Worm (Caenorhabditis elegans): ENCODE data around the gene wdr-20.

DNA sequence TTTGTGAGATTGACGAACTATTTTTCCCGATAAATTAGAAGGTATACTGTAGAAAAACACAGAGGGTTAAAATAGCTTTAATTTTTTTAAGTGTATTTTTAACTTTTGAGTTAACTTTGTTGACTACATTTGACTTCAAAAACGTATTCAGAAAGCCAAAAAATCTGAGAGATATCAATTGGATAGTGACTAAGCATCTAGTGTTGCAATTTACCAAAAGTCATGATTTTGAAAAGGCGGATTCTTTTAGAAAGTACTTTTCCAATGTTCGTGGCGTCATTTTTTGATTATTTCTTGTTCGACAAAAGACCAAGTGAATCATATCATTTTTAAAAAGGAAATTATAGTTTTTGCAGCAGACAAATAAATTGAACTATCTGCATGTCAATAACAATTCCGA, 34.9 kb upstream of the wdr-20 start:
- TF ChIP-seq him-1 (tag; optimal IDR thresholded peaks at IDR 0.05): peak; percentile 93
- no peak for TF ChIP-seq dao-5 (tag; optimal IDR thresholded peaks at IDR 0.05)
- TF ChIP-seq W03F9.2 (tag; optimal IDR thresholded peaks at IDR 0.05): no peak

Data from whole organism, L4/young adult.